Worm (Caenorhabditis elegans) whole organism, young adult: ENCODE measurements around the gene clec-135.

ENCODE experiments used
- B0035.1 ChIP-seq: sonication (generic microtip); optimal IDR thresholded peaks from 2 replicates; lab custom pipeline; 2016; ENCODE audit warnings: missing genetic modification characterization, mild to moderate bottlenecking, missing compliant biosample characterization, missing genotype, missing genetic modification reagents
- B0261.1 ChIP-seq: sonication (generic microtip); optimal IDR thresholded peaks from 2 replicates; lab custom pipeline; 2016; ENCODE audit warnings: mild to moderate bottlenecking, missing genetic modification characterization, moderate library complexity, missing compliant biosample characterization
- B0336.3 ChIP-seq: fragments of 200-800 bp; sonication (Bioruptor generic); IDR thresholded peaks from 2 replicates; pipeline ENCODE4 v1.3.6; 2022; ENCODE audit warnings: missing genetic modification characterization, missing compliant biosample characterization
- C06A6.2 ChIP-seq: fragments of 200-800 bp; sonication (Bioruptor generic); conservative IDR thresholded peaks from 2 replicates; pipeline ENCODE4 v1.3.6; 2022; ENCODE audit warnings: missing genetic modification characterization, missing compliant biosample characterization
- D2030.7 ChIP-seq: fragments of 200-800 bp; sonication (Bioruptor generic); IDR thresholded peaks from 2 replicates; pipeline ENCODE4 v1.3.6; 2022; ENCODE audit warnings: missing genetic modification reagents, missing genetic modification characterization, missing compliant biosample characterization
- F10E7.11 ChIP-seq: sonication (generic microtip); optimal IDR thresholded peaks from 2 replicates; lab custom pipeline; 2017; ENCODE audit warnings: mild to moderate bottlenecking, missing genetic modification characterization, moderate library complexity, missing compliant biosample characterization
- F49E8.2 ChIP-seq: sonication (generic microtip); optimal IDR thresholded peaks from 3 replicates; lab custom pipeline; 2017; ENCODE audit warnings: missing genetic modification characterization, mild to moderate bottlenecking, missing compliant biosample characterization, antibody characterized with exemption, moderate library complexity; ENCODE audit not compliant: insufficient read depth
- K11D2.4 ChIP-seq: fragments of 200-800 bp; sonication (Bioruptor generic); IDR thresholded peaks from 2 replicates; pipeline ENCODE4 v1.3.6; 2022; ENCODE audit warnings: missing genetic modification reagents, missing genetic modification characterization, missing compliant biosample characterization
- T07F8.4 ChIP-seq: sonication (generic microtip); optimal IDR thresholded peaks from 2 replicates; lab custom pipeline; 2016; ENCODE audit warnings: mild to moderate bottlenecking, missing genetic modification characterization, moderate library complexity, missing compliant biosample characterization
- T26A5.8 ChIP-seq: sonication (generic microtip); optimal IDR thresholded peaks from 2 replicates; lab custom pipeline; 2016; ENCODE audit warnings: missing genetic modification characterization, missing compliant biosample characterization
- Y53F4B.3 ChIP-seq: fragments of 200-800 bp; sonication (Bioruptor generic); IDR thresholded peaks from 2 replicates; pipeline ENCODE4 v1.3.6; 2022; ENCODE audit warnings: missing genetic modification reagents, missing genetic modification characterization, missing compliant biosample characterization
- Y53G8AR.9 ChIP-seq: fragments of 200-800 bp; sonication (Bioruptor generic); conservative IDR thresholded peaks from 2 replicates; pipeline ENCODE4 v1.3.6; 2022; ENCODE audit warnings: missing genetic modification reagents, missing genetic modification characterization, missing compliant biosample characterization
- Y56A3A.18 ChIP-seq: fragments of 200-800 bp; sonication (Bioruptor generic); IDR thresholded peaks from 2 replicates; pipeline ENCODE4 v1.3.6; 2022; ENCODE audit warnings: missing genetic modification reagents, missing genetic modification characterization, missing compliant biosample characterization
- Y79H2A.3 ChIP-seq: fragments of 200-800 bp; sonication (Bioruptor generic); conservative IDR thresholded peaks from 2 replicates; pipeline ENCODE4 v1.3.6; 2022; ENCODE audit warnings: missing genetic modification reagents, missing genetic modification characterization, missing compliant biosample characterization
- Y95B8A.8 ChIP-seq: fragments of 200-800 bp; sonication (Bioruptor generic); IDR thresholded peaks from 2 replicates; pipeline ENCODE4 v1.3.6; 2022; ENCODE audit warnings: missing genetic modification reagents, missing genetic modification characterization, missing compliant biosample characterization
- aptf-2 ChIP-seq: fragments of 200-800 bp; sonication (Bioruptor generic); conservative IDR thresholded peaks from 2 replicates; pipeline ENCODE4 v1.3.6; 2022; ENCODE audit warnings: missing genetic modification reagents, missing genetic modification characterization, missing compliant biosample characterization
- attf-3 ChIP-seq: fragments of 200-800 bp; sonication (Bioruptor generic); conservative IDR thresholded peaks from 2 replicates; pipeline ENCODE4 v1.3.6; 2022; ENCODE audit warnings: missing genetic modification reagents, missing genetic modification characterization, missing compliant biosample characterization
- attf-5 ChIP-seq: fragments of 200-800 bp; sonication (Bioruptor generic); optimal IDR thresholded peaks from 2 replicates; lab custom pipeline; 2018; ENCODE audit warnings: mild to moderate bottlenecking, missing genetic modification characterization, missing compliant biosample characterization
- attf-6 ChIP-seq: fragments of 200-800 bp; sonication (Bioruptor generic); IDR thresholded peaks from 2 replicates; pipeline ENCODE4 v1.3.6; 2022; ENCODE audit warnings: missing genetic modification reagents, missing genetic modification characterization, missing compliant biosample characterization
- ceh-27 ChIP-seq: fragments of 200-800 bp; sonication (Bioruptor generic); optimal IDR thresholded peaks from 2 replicates; lab custom pipeline; 2018; ENCODE audit warnings: mild to moderate bottlenecking, missing genetic modification characterization, moderate library complexity, missing compliant biosample characterization
- ceh-91 ChIP-seq: fragments of 200-800 bp; sonication (Bioruptor generic); IDR thresholded peaks from 2 replicates; pipeline ENCODE4 v1.3.6; 2022; ENCODE audit warnings: missing genetic modification reagents, missing genetic modification characterization, missing compliant biosample characterization
- chd-7 ChIP-seq: sonication (generic microtip); optimal IDR thresholded peaks from 2 replicates; lab custom pipeline; 2016; ENCODE audit warnings: mild to moderate bottlenecking, missing genetic modification characterization, moderate library complexity, missing compliant biosample characterization
- dox-1 ChIP-seq: fragments of 200-800 bp; sonication (Bioruptor generic); IDR thresholded peaks from 2 replicates; pipeline ENCODE4 v1.3.6; 2022; ENCODE audit warnings: missing genetic modification reagents, missing genetic modification characterization, missing compliant biosample characterization
- dpl-1 ChIP-seq: fragments of 150-350 bp; optimal IDR thresholded peaks from 2 replicates; lab custom pipeline; 2014; ENCODE audit warnings: missing biosample characterization, missing genetic modification reagents, missing genetic modification characterization
- hlh-12 ChIP-seq: sonication (generic microtip); optimal IDR thresholded peaks from 2 replicates; lab custom pipeline; 2016; ENCODE audit warnings: missing genetic modification characterization, missing compliant biosample characterization
- hmg-1.2 ChIP-seq: fragments of 200-800 bp; sonication (Bioruptor generic); IDR thresholded peaks from 2 replicates; pipeline ENCODE4 v1.3.6; 2022; ENCODE audit warnings: missing genetic modification reagents, missing genetic modification characterization, missing compliant biosample characterization
- hrde-1 ChIP-seq: sonication (generic microtip); optimal IDR thresholded peaks from 2 replicates; lab custom pipeline; 2016; ENCODE audit warnings: missing genetic modification characterization, mild to moderate bottlenecking, missing compliant biosample characterization, moderate library complexity, missing genotype, missing genetic modification reagents, borderline replicate concordance
- lag-1 ChIP-seq: fragments of 200-800 bp; sonication (Bioruptor generic); IDR thresholded peaks from 2 replicates; pipeline ENCODE4 v1.3.6; 2022; ENCODE audit warnings: missing genetic modification reagents, missing genetic modification characterization, missing compliant biosample characterization
- lin-40 ChIP-seq: sonication (generic microtip); optimal IDR thresholded peaks from 2 replicates; lab custom pipeline; 2016; ENCODE audit warnings: missing genetic modification characterization, mild to moderate bottlenecking, missing compliant biosample characterization, missing genotype, missing genetic modification reagents
- mcd-1 ChIP-seq: fragments of 200-800 bp; sonication (Bioruptor generic); IDR thresholded peaks from 2 replicates; pipeline ENCODE4 v1.3.6; 2022; ENCODE audit warnings: missing genetic modification reagents, missing genetic modification characterization, missing compliant biosample characterization
- mes-4 ChIP-seq: sonication (generic microtip); optimal IDR thresholded peaks from 2 replicates; lab custom pipeline; 2016; ENCODE audit warnings: missing genotype, missing genetic modification characterization, missing compliant biosample characterization
- mxl-1 ChIP-seq: sonication (generic microtip); optimal IDR thresholded peaks from 2 replicates; lab custom pipeline; 2016; ENCODE audit warnings: missing genetic modification characterization, missing compliant biosample characterization
- nhr-27 ChIP-seq: fragments of 200-800 bp; sonication (Bioruptor generic); optimal IDR thresholded peaks from 2 replicates; lab custom pipeline; 2018; ENCODE audit warnings: mild to moderate bottlenecking, missing genetic modification characterization, moderate library complexity, missing compliant biosample characterization
- nhr-90 ChIP-seq: sonication (generic microtip); optimal IDR thresholded peaks from 2 replicates; lab custom pipeline; 2016; ENCODE audit warnings: missing genotype, mild to moderate bottlenecking, missing genetic modification characterization, missing compliant biosample characterization
- rcor-1 ChIP-seq: fragments of 200-800 bp; sonication (Bioruptor generic); IDR thresholded peaks from 2 replicates; pipeline ENCODE4 v1.3.6; 2022; ENCODE audit warnings: missing genetic modification reagents, missing genetic modification characterization, missing compliant biosample characterization
- rec-8 ChIP-seq, 2 experiments: sonication (generic microtip); optimal IDR thresholded peaks; 2 replicates each; lab custom pipeline; 2016; ENCODE audit warnings: mild to moderate bottlenecking in 2 of 2, missing genetic modification characterization in 2 of 2, missing genetic modification reagents in 2 of 2, missing genotype in 2 of 2, missing biosample characterization in 1 of 2, missing compliant biosample characterization in 1 of 2, moderate library complexity in 1 of 2
- rpc-1 ChIP-seq, 2 experiments: fragments of 150-350 bp in 1 of 2; sonication (generic microtip) in 1 of 2; optimal IDR thresholded peaks; 2 replicates each; lab custom pipeline; 2014 to 2018; ENCODE audit warnings: missing biosample characterization in 1 of 2, missing genetic modification characterization in 1 of 2, missing genetic modification reagents in 1 of 2, missing genotype in 1 of 2
- snpc-1.1 ChIP-seq: sonication (generic microtip); optimal IDR thresholded peaks from 2 replicates; lab custom pipeline; 2017; ENCODE audit warnings: missing genetic modification characterization, mild to moderate bottlenecking, missing compliant biosample characterization, antibody characterized with exemption, moderate library complexity, missing genotype, missing genetic modification reagents; ENCODE audit not compliant: insufficient read depth
- snpc-1.3 ChIP-seq: sonication (generic microtip); optimal IDR thresholded peaks from 2 replicates; lab custom pipeline; 2017; ENCODE audit warnings: missing genetic modification characterization, mild to moderate bottlenecking, missing compliant biosample characterization, antibody characterized with exemption, moderate library complexity, missing genotype, missing genetic modification reagents; ENCODE audit not compliant: insufficient read depth
- snpc-3.4 ChIP-seq: sonication (generic microtip); optimal IDR thresholded peaks from 2 replicates; lab custom pipeline; 2017; ENCODE audit warnings: missing genetic modification characterization, mild to moderate bottlenecking, missing compliant biosample characterization, antibody characterized with exemption, moderate library complexity, missing genotype, missing genetic modification reagents
- unc-62 ChIP-seq: fragments of 150-350 bp; optimal IDR thresholded peaks from 2 replicates; lab custom pipeline; 2014; ENCODE audit warnings: missing biosample characterization, missing genetic modification reagents, missing genetic modification characterization
- xnd-1 ChIP-seq: sonication (generic microtip); optimal IDR thresholded peaks from 2 replicates; lab custom pipeline; 2016; ENCODE audit warnings: missing genotype, missing genetic modification reagents, missing genetic modification characterization, missing compliant biosample characterization
- ztf-18 ChIP-seq: sonication (generic microtip); optimal IDR thresholded peaks from 2 replicates; lab custom pipeline; 2016; ENCODE audit warnings: missing genotype, mild to moderate bottlenecking, missing genetic modification characterization, missing compliant biosample characterization
- ztf-25 ChIP-seq: fragments of 200-800 bp; sonication (Bioruptor generic); IDR thresholded peaks from 2 replicates; pipeline ENCODE4 v1.3.6; 2022; ENCODE audit warnings: missing genetic modification reagents, missing genetic modification characterization, missing compliant biosample characterization
- ztf-26 ChIP-seq: sonication (generic microtip); optimal IDR thresholded peaks from 2 replicates; lab custom pipeline; 2017; ENCODE audit warnings: missing genetic modification characterization, missing compliant biosample characterization
- ztf-28 ChIP-seq: fragments of 200-800 bp; sonication (Bioruptor generic); IDR thresholded peaks from 2 replicates; pipeline ENCODE4 v1.3.6; 2022; ENCODE audit warnings: missing genetic modification reagents, missing genetic modification characterization, missing compliant biosample characterization
- ztf-6 ChIP-seq: fragments of 200-800 bp; sonication (Bioruptor generic); IDR thresholded peaks from 2 replicates; pipeline ENCODE4 v1.3.6; 2022; ENCODE audit warnings: missing genetic modification reagents, missing genetic modification characterization, missing compliant biosample characterization

The clec-135 gene

ce11 chrII:4237701-4238214 lies 20.8 kb downstream of the clec-135 start, which contains the start of the genes fbxc-44 and C16A11.2:
Gene fbxc-44, minus strand, starts transcription at chrII:4237751.
Gene C16A11.2, plus strand, starts transcription at chrII:4238203.
- no peak for TF ChIP-seq dpl-1
- no peak for TF ChIP-seq T07F8.4 (tag; lab: Kevin White, UChicago)
- no peak for TF ChIP-seq Y53F4B.3
- TF ChIP-seq Y95B8A.8 (GFP tag; lab: Robert Waterston, UW), result no peak
- TF ChIP-seq Y79H2A.3 (GFP tag; lab: Robert Waterston, UW), result no peak
- no peak for TF ChIP-seq mes-4 (tag; lab: Kevin White, UChicago)
- no peak for TF ChIP-seq unc-62
- TF ChIP-seq C06A6.2 (GFP tag; lab: Robert Waterston, UW), result no peak
- TF ChIP-seq rpc-1 (optimal IDR thresholded peaks at IDR 0.05; lab: Kevin White, UChicago), result peak; percentile 13
- TF ChIP-seq rpc-1 (tag; optimal IDR thresholded peaks at IDR 0.05; lab: Kevin White, UChicago), result no peak
- TF ChIP-seq hlh-12, result no peak
- TF ChIP-seq B0336.3 (GFP tag; lab: Robert Waterston, UW), result peak; percentile 49; the same call in 1 of the 2 replicates
- TF ChIP-seq F10E7.11 (tag; lab: Kevin White, UChicago), result no peak
- no peak for TF ChIP-seq ztf-6 (GFP tag; lab: Robert Waterston, UW)
- no peak for TF ChIP-seq K11D2.4 (GFP tag; lab: Robert Waterston, UW)
- peak; percentile 52; the same call in 1 of the 2 replicates for TF ChIP-seq mcd-1 (GFP tag; lab: Robert Waterston, UW)
- no peak for TF ChIP-seq ztf-18 (tag; lab: Kevin White, UChicago)
- no peak for TF ChIP-seq T26A5.8 (tag; lab: Kevin White, UChicago)
- TF ChIP-seq rec-8 (tag; optimal IDR thresholded peaks at IDR 0.05; lab: Kevin White, UChicago), result peak in 1 of 2 experiments; percentile 6
- TF ChIP-seq ztf-26 (tag; lab: Kevin White, UChicago), result no peak
- TF ChIP-seq hrde-1, result no peak
- TF ChIP-seq B0035.1 (tag; lab: Kevin White, UChicago), result no peak
- TF ChIP-seq nhr-27 (tag; lab: Kevin White, UChicago), result no peak
- TF ChIP-seq chd-7 (tag; lab: Kevin White, UChicago), result no peak
- no peak for TF ChIP-seq ceh-27 (GFP tag; lab: Kevin White, UChicago)
- no peak for TF ChIP-seq ztf-25 (GFP tag; lab: Robert Waterston, UW)
- TF ChIP-seq attf-6 (GFP tag; lab: Robert Waterston, UW), result no peak
- TF ChIP-seq lin-40 (tag; lab: Kevin White, UChicago), result no peak
- no peak for TF ChIP-seq Y56A3A.18
- TF ChIP-seq lag-1, result no peak
- peak; percentile 22 for TF ChIP-seq F49E8.2
- peak; percentile 96 for TF ChIP-seq xnd-1 (tag; lab: Kevin White, UChicago)
- no peak for TF ChIP-seq ztf-28 (GFP tag; lab: Robert Waterston, UW)
- TF ChIP-seq D2030.7 (GFP tag; lab: Robert Waterston, UW), result peak; percentile 56; the same call in 1 of the 2 replicates
- no peak for TF ChIP-seq mxl-1 (tag; lab: Kevin White, UChicago)
- no peak for TF ChIP-seq Y53G8AR.9 (GFP tag; lab: Robert Waterston, UW)
- TF ChIP-seq attf-3, result no peak
- no peak for TF ChIP-seq nhr-90
- TF ChIP-seq ceh-91 (GFP tag; lab: Robert Waterston, UW), result peak; percentile 59; the same call in 1 of the 2 replicates
- TF ChIP-seq snpc-3.4 (tag; lab: Kevin White, UChicago), result no peak
- no peak for TF ChIP-seq snpc-1.1 (tag; lab: Kevin White, UChicago)
- no peak for TF ChIP-seq aptf-2 (GFP tag; lab: Robert Waterston, UW)
- no peak for TF ChIP-seq B0261.1 (tag; lab: Kevin White, UChicago)
- no peak for TF ChIP-seq attf-5 (GFP tag; lab: Kevin White, UChicago)
- TF ChIP-seq hmg-1.2, result no peak; the same call in 1 of the 2 replicates
- TF ChIP-seq dox-1 (GFP tag; lab: Robert Waterston, UW), result no peak
- TF ChIP-seq snpc-1.3, result peak; percentile 17
- TF ChIP-seq rcor-1 (GFP tag; lab: Robert Waterston, UW), result no peak
